Fruit fly (Drosophila melanogaster) whole organism, wandering third instar larva: Measurements from ENCODE around the gene Rcd4.

Experiments
- Abd-B ChIP-seq: fragments of >200 bp; optimal IDR thresholded peaks from 2 replicates; lab custom pipeline; 2017; ENCODE audit warnings: missing biosample characterization, missing genetic modification characterization
- CG32264 ChIP-seq: fragments of 200-800 bp; sonication (Bioruptor generic); optimal IDR thresholded peaks from 2 replicates; lab custom pipeline; 2016; ENCODE audit warnings: missing biosample characterization, missing genetic modification characterization
- CG9705 ChIP-seq: fragments of 200-800 bp; sonication (Bioruptor generic); optimal IDR thresholded peaks from 2 replicates; lab custom pipeline; 2018; ENCODE audit warnings: missing biosample characterization, mild to moderate bottlenecking, missing genetic modification characterization
- CrebA ChIP-seq: fragments of 200-800 bp; sonication (Bioruptor generic); optimal IDR thresholded peaks from 2 replicates; lab custom pipeline; 2016; ENCODE audit warnings: missing biosample characterization, mild to moderate bottlenecking, missing genetic modification characterization, borderline replicate concordance
- Dfd ChIP-seq: fragments of >200 bp; optimal IDR thresholded peaks from 2 replicates; lab custom pipeline; 2017; ENCODE audit warnings: missing biosample characterization, missing genetic modification characterization
- Dif ChIP-seq: fragments of 200-275, 200-300 bp; sonication (Bioruptor generic); optimal IDR thresholded peaks from 2 replicates; lab custom pipeline; 2018; ENCODE audit warnings: missing biosample characterization, missing genetic modification characterization; ENCODE audit not compliant: partially characterized antibody
- GATAd ChIP-seq: sonication (Bioruptor generic); optimal IDR thresholded peaks from 2 replicates; lab custom pipeline; 2016; ENCODE audit warnings: missing biosample characterization, missing genetic modification characterization
- HLH106 ChIP-seq: fragments of 200-800 bp; optimal IDR thresholded peaks from 3 replicates; lab custom pipeline; 2019; ENCODE audit warnings: missing biosample characterization, mild to moderate bottlenecking, missing genetic modification characterization, moderate library complexity
- Hnf4 ChIP-seq: fragments of 200-800 bp; sonication (Bioruptor generic); optimal IDR thresholded peaks from 2 replicates; lab custom pipeline; 2016; ENCODE audit warnings: missing biosample characterization, mild to moderate bottlenecking, missing genetic modification characterization
- Hr78 ChIP-seq: fragments of >200 bp; optimal IDR thresholded peaks from 2 replicates; lab custom pipeline; 2017; ENCODE audit warnings: missing biosample characterization, missing genetic modification characterization
- Hr83 ChIP-seq: fragments of 200-300 bp; sonication (Bioruptor generic); optimal IDR thresholded peaks from 2 replicates; lab custom pipeline; 2016; ENCODE audit warnings: missing biosample characterization, mild to moderate bottlenecking, missing genetic modification characterization, moderate library complexity; ENCODE audit not compliant: poor library complexity, severe bottlenecking
- Jra ChIP-seq: sonication (Bioruptor generic); optimal IDR thresholded peaks from 2 replicates; lab custom pipeline; 2016; ENCODE audit warnings: missing biosample characterization, missing genetic modification characterization
- Mio ChIP-seq: sonication (Bioruptor generic); optimal IDR thresholded peaks from 2 replicates; lab custom pipeline; 2016; ENCODE audit warnings: missing biosample characterization, missing genetic modification characterization
- Myc ChIP-seq: fragments of >200 bp; optimal IDR thresholded peaks from 2 replicates; lab custom pipeline; 2017
- N ChIP-seq: fragments of >200 bp; optimal IDR thresholded peaks from 2 replicates; lab custom pipeline; 2018; ENCODE audit warnings: missing biosample characterization, missing external identifiers, missing genetic modification characterization
- OdsH ChIP-seq: fragments of 200-800 bp; sonication (Bioruptor generic); optimal IDR thresholded peaks from 2 replicates; lab custom pipeline; 2016; ENCODE audit warnings: missing biosample characterization, mild to moderate bottlenecking, missing genetic modification characterization
- Rel ChIP-seq, 2 experiments: fragments of 200-800 bp; sonication (Bioruptor generic) in 1 of 2; optimal IDR thresholded peaks; 2 replicates in 1 of 2; 3 replicates in 1 of 2; lab custom pipeline; 2016 to 2019; ENCODE audit warnings: mild to moderate bottlenecking in 2 of 2, missing biosample characterization in 2 of 2, missing genetic modification characterization in 2 of 2, moderate library complexity in 1 of 2
- Sp1 ChIP-seq: fragments of 200-800 bp; sonication (Bioruptor generic); optimal IDR thresholded peaks from 3 replicates; lab custom pipeline; 2019; ENCODE audit warnings: missing biosample characterization, mild to moderate bottlenecking, missing genetic modification characterization, moderate library complexity
- Vsx2 ChIP-seq: fragments of 200-300, 225-300 bp; sonication (Bioruptor generic); optimal IDR thresholded peaks from 2 replicates; lab custom pipeline; 2018; ENCODE audit warnings: missing biosample characterization, missing genetic modification characterization; ENCODE audit not compliant: partially characterized antibody
- br ChIP-seq: fragments of 200-800 bp; sonication (Bioruptor generic); optimal IDR thresholded peaks from 2 replicates; lab custom pipeline; 2016; ENCODE audit warnings: missing biosample characterization, missing genetic modification characterization
- brk ChIP-seq: fragments of 200-800 bp; sonication (Bioruptor generic); optimal IDR thresholded peaks from 2 replicates; lab custom pipeline; 2016; ENCODE audit warnings: missing biosample characterization, mild to moderate bottlenecking, missing genetic modification characterization
- dl ChIP-seq, 2 experiments: fragments of 175-275, 200-275 bp in 1 of 2; fragments of 200-275 bp in 1 of 2; sonication (Bioruptor generic); optimal IDR thresholded peaks; lab custom pipeline; 2018; ENCODE audit warnings: mild to moderate bottlenecking in 2 of 2, missing biosample characterization in 2 of 2, missing genetic modification characterization in 2 of 2, moderate library complexity in 2 of 2; ENCODE audit not compliant: partially characterized antibody in 2 of 2, insufficient read depth in 1 of 2
- dmrt93B ChIP-seq: fragments of 200-800 bp; sonication (Bioruptor generic); optimal IDR thresholded peaks from 2 replicates; lab custom pipeline; 2018; ENCODE audit warnings: missing biosample characterization, mild to moderate bottlenecking, missing genetic modification characterization
- dsf ChIP-seq: sonication (Bioruptor generic); optimal IDR thresholded peaks from 2 replicates; lab custom pipeline; 2016; ENCODE audit warnings: missing biosample characterization, missing genetic modification characterization, borderline replicate concordance
- ey ChIP-seq: fragments of 200-800 bp; sonication (Bioruptor generic); optimal IDR thresholded peaks from 2 replicates; lab custom pipeline; 2016; ENCODE audit warnings: missing biosample characterization, missing genetic modification characterization
- foxo ChIP-seq, 2 experiments: fragments of 200-800 bp; sonication (Bioruptor generic); optimal IDR thresholded peaks; 2 replicates in 1 of 2; 3 replicates in 1 of 2; lab custom pipeline; 2016 to 2017; ENCODE audit warnings: missing biosample characterization in 2 of 2, missing genetic modification characterization in 2 of 2
- fru ChIP-seq: fragments of 200-800 bp; sonication (Bioruptor generic); optimal IDR thresholded peaks from 3 replicates; lab custom pipeline; 2016; ENCODE audit warnings: missing biosample characterization, mild to moderate bottlenecking, missing genetic modification characterization
- h ChIP-seq: fragments of 200-800 bp; sonication (Bioruptor generic); optimal IDR thresholded peaks from 3 replicates; lab custom pipeline; 2016; ENCODE audit warnings: missing biosample characterization, mild to moderate bottlenecking, missing genetic modification characterization
- jim ChIP-seq: fragments of 175-275, 200-325 bp; sonication (Bioruptor generic); optimal IDR thresholded peaks from 2 replicates; lab custom pipeline; 2016; ENCODE audit warnings: missing biosample characterization, mild to moderate bottlenecking, missing genetic modification characterization
- lola ChIP-seq: fragments of >200 bp; optimal IDR thresholded peaks from 2 replicates; lab custom pipeline; 2017; ENCODE audit warnings: missing biosample characterization, missing genetic modification characterization
- pan ChIP-seq: fragments of >200 bp; optimal IDR thresholded peaks from 2 replicates; lab custom pipeline; 2017
- psq ChIP-seq: fragments of 200-800 bp; sonication (Bioruptor generic); optimal IDR thresholded peaks from 3 replicates; lab custom pipeline; 2017; ENCODE audit warnings: missing biosample characterization, mild to moderate bottlenecking, missing genetic modification characterization, moderate library complexity
- rgr ChIP-seq: fragments of 200-800 bp; sonication (Bioruptor generic); optimal IDR thresholded peaks from 3 replicates; lab custom pipeline; 2016; ENCODE audit warnings: missing biosample characterization, mild to moderate bottlenecking, missing genetic modification characterization
- sage ChIP-seq: fragments of 200-800 bp; sonication (Bioruptor generic); optimal IDR thresholded peaks from 2 replicates; lab custom pipeline; 2016; ENCODE audit warnings: missing biosample characterization, mild to moderate bottlenecking, missing genetic modification characterization
- sv ChIP-seq: fragments of 200-800 bp; sonication (Bioruptor generic); optimal IDR thresholded peaks from 3 replicates; lab custom pipeline; 2016; ENCODE audit warnings: missing biosample characterization, missing genetic modification characterization
- tai ChIP-seq: sonication (Bioruptor generic); optimal IDR thresholded peaks from 2 replicates; lab custom pipeline; 2016; ENCODE audit warnings: missing biosample characterization, missing genetic modification characterization
- usp ChIP-seq: fragments of >200 bp; optimal IDR thresholded peaks from 2 replicates; lab custom pipeline; 2017; ENCODE audit warnings: missing biosample characterization, missing genetic modification characterization
- woc ChIP-seq: sonication (Bioruptor generic); optimal IDR thresholded peaks from 2 replicates; lab custom pipeline; 2016; ENCODE audit warnings: missing biosample characterization, mild to moderate bottlenecking, missing genetic modification characterization

Rcd4 gene

DNA sequence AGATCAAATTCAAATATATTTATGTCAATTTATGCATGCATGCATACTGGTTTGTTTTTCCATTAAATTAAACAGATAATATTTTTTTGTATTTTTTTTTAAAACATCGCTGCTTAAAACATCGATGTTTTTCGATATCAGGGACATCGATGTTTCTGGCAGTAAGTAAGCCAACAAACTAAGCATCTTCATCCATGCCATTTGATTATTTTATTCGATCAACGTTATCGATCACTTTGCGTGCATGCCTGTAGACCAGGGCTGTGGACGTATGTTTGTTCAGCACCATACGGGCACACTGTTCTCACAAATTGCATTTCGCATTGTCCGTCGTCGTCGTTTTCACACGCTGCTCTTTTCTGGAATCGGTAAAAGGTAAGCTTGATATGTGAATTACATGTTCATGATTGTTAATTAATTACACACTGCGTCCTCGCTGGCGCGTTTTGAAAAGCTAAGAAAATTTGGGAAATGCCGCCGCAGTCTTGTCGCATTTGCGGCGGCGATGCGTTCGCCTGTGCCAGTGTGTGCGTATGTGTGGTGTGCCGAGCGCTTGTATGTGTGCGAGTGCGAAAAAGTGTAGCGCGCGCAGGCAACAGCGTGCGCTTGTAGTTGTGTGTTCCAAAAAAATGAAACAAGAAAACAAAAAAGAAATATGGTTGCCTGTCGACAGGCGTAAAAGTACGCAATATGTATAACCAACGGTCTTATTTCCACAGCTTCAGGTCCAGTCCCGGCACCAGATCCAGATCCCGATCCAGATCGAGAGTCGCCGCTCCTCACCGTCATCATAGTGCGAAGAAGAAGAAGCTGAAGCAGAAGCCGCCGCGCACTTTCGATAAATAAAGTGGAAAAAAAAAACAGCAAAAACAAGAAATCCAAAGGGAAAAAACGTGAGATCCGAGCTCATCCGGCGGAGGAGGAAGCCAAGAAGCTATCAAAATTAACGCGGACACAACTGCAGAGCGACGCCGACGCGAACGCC lies 20.9 kb downstream of the Rcd4 start, which contains the start of gene emb:
Gene emb, plus strand, starts transcription at position 288 of the 985 bp plus-strand sequence.
- TF ChIP-seq CG32264 (GFP tag; lab: Kevin White, UChicago) (no peak), tai (GFP tag; lab: Kevin White, UChicago) (no peak), fru (peak; percentile 69), HLH106 (tag; lab: Kevin White, UChicago) (peak; percentile 11), h (GFP tag; lab: Kevin White, UChicago) (peak; percentile 58), Vsx2 (GFP tag; lab: Kevin White, UChicago) (no peak), N (peak; percentile 75), psq (peak; percentile 45), Abd-B (GFP tag; lab: Kevin White, UChicago) (no peak), ey (GFP tag; lab: Kevin White, UChicago) (peak; percentile 20), jim (GFP tag; lab: Kevin White, UChicago) (peak; percentile 46), brk (GFP tag; lab: Kevin White, UChicago) (no peak), dsf (peak; percentile 6), foxo (GFP tag; optimal IDR thresholded peaks at IDR 0.05; lab: Kevin White, UChicago) (peak in 1 of 2 experiments; percentile 60), Hr78 (GFP tag; lab: Kevin White, UChicago) (no peak), woc (GFP tag; lab: Kevin White, UChicago) (peak; percentile 54), Myc (no peak), Sp1 (GFP tag; lab: Kevin White, UChicago) (peak; percentile 73), rgr (GFP tag; lab: Kevin White, UChicago) (peak; percentile 61), pan (lab: Kevin White, UChicago) (no peak), OdsH (GFP tag; lab: Kevin White, UChicago) (peak; percentile 40), Hr83 (peak; percentile 80), Mio (GFP tag; lab: Kevin White, UChicago) (no peak), GATAd (GFP tag; lab: Kevin White, UChicago) (no peak), dmrt93B (GFP tag; lab: Kevin White, UChicago) (no peak), usp (GFP tag; lab: Kevin White, UChicago) (no peak), sage (GFP tag; lab: Kevin White, UChicago) (no peak), lola (GFP tag; lab: Kevin White, UChicago) (no peak), dl (GFP tag; optimal IDR thresholded peaks at IDR 0.05; lab: Kevin White, UChicago; ENCODE audit: insufficient read depth in 1 of 2, partially characterized antibody in 2 of 2) (no peak), Hnf4 (GFP tag; lab: Kevin White, UChicago) (no peak), sv (GFP tag; lab: Kevin White, UChicago) (peak; percentile 7), Jra (peak; percentile 40), CrebA (GFP tag; lab: Kevin White, UChicago) (no peak), CG9705 (peak; percentile 25), br (GFP tag; lab: Kevin White, UChicago) (no peak), Dif (GFP tag; lab: Kevin White, UChicago) (no peak), Dfd (GFP tag; lab: Kevin White, UChicago) (no peak), Rel (GFP tag; optimal IDR thresholded peaks at IDR 0.05; lab: Kevin White, UChicago) (no peak), Rel (tag; optimal IDR thresholded peaks at IDR 0.05; lab: Kevin White, UChicago) (peak; percentile 49)

DNA sequence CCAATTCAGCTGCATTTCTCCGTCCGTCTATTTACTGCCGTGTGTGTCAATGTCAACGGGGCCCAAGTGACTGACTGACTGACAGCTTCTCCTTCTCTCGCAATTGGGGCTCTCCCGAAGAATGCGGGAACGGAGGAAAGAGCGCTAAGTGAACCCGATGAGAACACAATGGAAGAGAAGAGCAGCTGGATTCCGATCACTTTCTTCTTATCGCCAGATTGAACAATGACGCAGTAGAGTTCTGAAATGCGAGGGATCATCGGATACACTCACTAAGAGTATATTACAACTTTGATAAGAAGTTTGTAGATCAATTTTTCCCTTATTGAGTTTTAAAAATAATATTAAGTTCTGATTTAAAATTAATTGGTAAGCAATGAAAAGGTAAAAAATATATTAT lies 28.9 kb downstream of the Rcd4 start, which contains the start of gene Naglu:
Gene Naglu, minus strand, starts transcription at position 339 of the 400 bp plus-strand sequence.
- TF ChIP-seq fru (peak; percentile 31), GATAd (GFP tag; lab: Kevin White, UChicago) (no peak), usp (GFP tag; lab: Kevin White, UChicago) (no peak), dmrt93B (GFP tag; lab: Kevin White, UChicago) (no peak), Vsx2 (GFP tag; lab: Kevin White, UChicago) (peak; percentile 65), ey (GFP tag; lab: Kevin White, UChicago) (peak; percentile 24), Jra (no peak), jim (GFP tag; lab: Kevin White, UChicago) (no peak), HLH106 (tag; lab: Kevin White, UChicago) (no peak), dl (GFP tag; optimal IDR thresholded peaks at IDR 0.05; lab: Kevin White, UChicago; ENCODE audit: insufficient read depth in 1 of 2, partially characterized antibody in 2 of 2) (peak in 1 of 2 experiments; percentile 61), Sp1 (GFP tag; lab: Kevin White, UChicago) (peak; percentile 36), Rel (GFP tag; optimal IDR thresholded peaks at IDR 0.05; lab: Kevin White, UChicago) (no peak), Rel (tag; optimal IDR thresholded peaks at IDR 0.05; lab: Kevin White, UChicago) (no peak), Hr83 (peak; percentile 64), Dif (GFP tag; lab: Kevin White, UChicago) (peak; percentile 81)
